Fruit fly (Drosophila melanogaster) Kc167 (cell line): ENCODE results near the gene Tom40.

Experiments used
- Myc ChIP-seq: fragments of >200 bp; optimal IDR thresholded peaks from 2 replicates; lab custom pipeline; 2017; ENCODE audit warnings: missing external identifiers
- h ChIP-seq: fragments of >200 bp; optimal IDR thresholded peaks from 3 replicates; lab custom pipeline; 2018; ENCODE audit warnings: missing external identifiers
- insv ChIP-seq: fragments of >200 bp; optimal IDR thresholded peaks from 3 replicates; lab custom pipeline; 2018; ENCODE audit warnings: missing external identifiers
- psq ChIP-seq: fragments of >200 bp; optimal IDR thresholded peaks from 2 replicates; lab custom pipeline; 2017; ENCODE audit warnings: missing external identifiers
- ttk ChIP-seq: sonication (Bioruptor generic); optimal IDR thresholded peaks from 2 replicates; lab custom pipeline; 2017; ENCODE audit warnings: missing external identifiers

dm6 chrX:7734131-7734930 lies 2.4 kb upstream of the Tom40 start, which contains the start of the genes Pdp and Rab39:
- peak; percentile 10 for TF ChIP-seq psq (lab: Kevin White, UChicago)
- TF ChIP-seq insv = no peak
- no peak for TF ChIP-seq ttk (lab: Kevin White, UChicago)
- no peak for TF ChIP-seq Myc
- TF ChIP-seq h = no peak
